Worm (Caenorhabditis elegans): ENCODE data around the gene T24A6.7.

DNA sequence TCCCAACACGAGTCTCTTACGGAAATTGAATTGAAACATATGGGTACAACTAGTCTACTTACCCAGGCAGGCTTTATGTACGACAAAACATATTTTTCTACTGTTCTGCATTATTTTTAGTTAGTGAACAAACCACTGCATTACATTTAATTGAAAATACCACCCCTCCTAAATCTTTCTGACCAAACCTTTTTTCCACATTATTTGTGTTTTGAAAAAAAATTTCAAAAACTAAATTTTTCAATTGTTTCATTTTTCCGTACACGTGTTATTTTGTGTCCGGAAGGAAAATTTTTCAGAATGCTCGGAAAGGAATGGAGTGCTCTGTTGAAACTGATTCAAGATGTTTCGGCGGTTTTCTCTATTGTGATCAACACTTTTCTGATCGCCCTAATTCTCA is 12.7 kb upstream of the T24A6.7 start, which contains the start of gene str-226:
- TF ChIP-seq dao-5 (tag; optimal IDR thresholded peaks at IDR 0.05) (no peak), him-1 (tag; optimal IDR thresholded peaks at IDR 0.05) (no peak)

Measured in whole organism, L4/young adult.